Fruit fly (Drosophila melanogaster) whole organism, pupa: Measurements from ENCODE around the gene Inx3.

Experiments
- CG10348 ChIP-seq: fragments of 200-800 bp; sonication (Bioruptor generic); IDR thresholded peaks from 2 replicates; pipeline ENCODE4 v1.3.6; 2022; ENCODE audit warnings: missing biosample characterization, missing genetic modification characterization
- CG12605 ChIP-seq: fragments of 200-800 bp; sonication (Bioruptor generic); IDR thresholded peaks from 2 replicates; pipeline ENCODE4 v1.3.6; 2022; ENCODE audit warnings: missing biosample characterization, missing genetic modification characterization
- CG13204 ChIP-seq: fragments of 200-800 bp; sonication (Bioruptor generic); optimal IDR thresholded peaks from 2 replicates; lab custom pipeline; 2018; ENCODE audit warnings: missing biosample characterization, mild to moderate bottlenecking, missing genetic modification characterization, moderate library complexity
- CG14655 ChIP-seq: fragments of 200-800 bp; sonication (Bioruptor generic); optimal IDR thresholded peaks from 3 replicates; lab custom pipeline; 2017; ENCODE audit warnings: mild to moderate bottlenecking, missing biosample characterization, missing genetic modification reagents, missing genetic modification characterization
- CG15710 ChIP-seq: fragments of 200-800 bp; sonication (Bioruptor generic); optimal IDR thresholded peaks from 2 replicates; lab custom pipeline; 2018; ENCODE audit warnings: missing biosample characterization, mild to moderate bottlenecking, missing genetic modification characterization, moderate library complexity
- CG17806 ChIP-seq: fragments of 200-800 bp; sonication (Bioruptor generic); optimal IDR thresholded peaks from 2 replicates; lab custom pipeline; 2018; ENCODE audit warnings: missing biosample characterization, mild to moderate bottlenecking, missing genetic modification characterization, moderate library complexity
- CG32121 ChIP-seq: fragments of 200-800 bp; sonication (Bioruptor generic); IDR thresholded peaks from 2 replicates; pipeline ENCODE4 v1.3.6; 2022; ENCODE audit warnings: missing biosample characterization, missing genetic modification characterization
- CG34367 ChIP-seq: fragments of 200-800 bp; sonication (Bioruptor generic); optimal IDR thresholded peaks from 2 replicates; lab custom pipeline; 2018; ENCODE audit warnings: missing biosample characterization, mild to moderate bottlenecking, missing genetic modification characterization
- CG4496 ChIP-seq: fragments of 200-800 bp; sonication (Bioruptor generic); IDR thresholded peaks from 3 replicates; pipeline ENCODE4 v1.3.6; 2022; ENCODE audit warnings: missing biosample characterization, missing genetic modification characterization
- CG8159 ChIP-seq: fragments of 200-800 bp; sonication (Bioruptor generic); optimal IDR thresholded peaks from 3 replicates; lab custom pipeline; 2018; ENCODE audit warnings: missing biosample characterization, mild to moderate bottlenecking, missing genetic modification characterization, moderate library complexity
- CG8301 ChIP-seq: fragments of 200-800 bp; sonication (Bioruptor generic); optimal IDR thresholded peaks from 2 replicates; lab custom pipeline; 2018; ENCODE audit warnings: missing biosample characterization, mild to moderate bottlenecking, missing genetic modification characterization
- CG9948 ChIP-seq: fragments of 200-800 bp; sonication (Bioruptor generic); optimal IDR thresholded peaks from 2 replicates; lab custom pipeline; 2018; ENCODE audit warnings: missing biosample characterization, mild to moderate bottlenecking, missing genetic modification characterization, moderate library complexity
- D1 ChIP-seq: fragments of 200-800 bp; sonication (Bioruptor generic); optimal IDR thresholded peaks from 2 replicates; lab custom pipeline; 2018; ENCODE audit warnings: missing biosample characterization, mild to moderate bottlenecking, missing genetic modification characterization, moderate library complexity
- EcR ChIP-seq: fragments of 200-800 bp; sonication (Bioruptor generic); optimal IDR thresholded peaks from 3 replicates; lab custom pipeline; 2019; ENCODE audit warnings: missing biosample characterization, missing genetic modification characterization, mild to moderate bottlenecking, moderate library complexity, missing genetic modification reagents
- Ets98B ChIP-seq: fragments of 200-800 bp; sonication (Bioruptor generic); IDR thresholded peaks from 2 replicates; pipeline ENCODE4 v1.3.6; 2022; ENCODE audit warnings: missing biosample characterization, missing genetic modification characterization
- Pif1A ChIP-seq: fragments of 200-800 bp; sonication (Bioruptor generic); optimal IDR thresholded peaks from 3 replicates; lab custom pipeline; 2016; ENCODE audit warnings: missing biosample characterization, missing genetic modification characterization
- Pif1B ChIP-seq: fragments of 200-800 bp; sonication (Bioruptor generic); optimal IDR thresholded peaks from 3 replicates; lab custom pipeline; 2016; ENCODE audit warnings: missing biosample characterization, missing genetic modification characterization
- Snoo ChIP-seq: fragments of 200-800 bp; sonication (Bioruptor generic); optimal IDR thresholded peaks from 3 replicates; lab custom pipeline; 2017; ENCODE audit warnings: missing biosample characterization, mild to moderate bottlenecking, missing genetic modification characterization, inconsistent platforms
- fd96Ca ChIP-seq: fragments of 200-800 bp; sonication (Bioruptor generic); IDR thresholded peaks from 3 replicates; pipeline ENCODE4 v1.3.6; 2022; ENCODE audit warnings: missing biosample characterization, missing genetic modification characterization
- gl ChIP-seq: fragments of 200-800 bp; sonication (Bioruptor generic); optimal IDR thresholded peaks from 2 replicates; lab custom pipeline; 2018; ENCODE audit warnings: missing biosample characterization, mild to moderate bottlenecking, missing genetic modification characterization
- rn ChIP-seq: fragments of 200-800 bp; sonication (Bioruptor generic); IDR thresholded peaks from 2 replicates; pipeline ENCODE4 v1.3.6; 2022; ENCODE audit warnings: missing biosample characterization, missing genetic modification characterization

Gene Inx3

dm6 chr3R:28841968-28842367 is 17.3 kb downstream of the Inx3 start:
- TF ChIP-seq fd96Ca (GFP tag; lab: Robert Waterston, UW) (no peak), Ets98B (GFP tag; lab: Robert Waterston, UW) (peak; percentile 48), CG10348 (GFP tag; lab: Robert Waterston, UW) (no peak), EcR (GFP tag; lab: Kevin White, UChicago) (no peak), CG32121 (GFP tag; lab: Robert Waterston, UW) (peak; percentile 29; the same call in 1 of the 2 replicates), CG9948 (tag; lab: Kevin White, UChicago) (no peak), CG12605 (GFP tag; lab: Robert Waterston, UW) (no peak), CG15710 (peak; percentile 10), CG4496 (GFP tag; lab: Robert Waterston, UW) (peak; percentile 34; the same call in 1 of the 3 replicates), CG13204 (GFP tag; lab: Kevin White, UChicago) (no peak), CG8301 (tag; lab: Kevin White, UChicago) (peak; percentile 70), Snoo (tag; lab: Kevin White, UChicago) (no peak), CG14655 (no peak), Pif1A (GFP tag; lab: Kevin White, UChicago) (no peak), gl (tag; lab: Kevin White, UChicago) (no peak), rn (GFP tag; lab: Robert Waterston, UW) (no peak), CG8159 (tag; lab: Kevin White, UChicago) (peak; percentile 50), CG17806 (tag; lab: Kevin White, UChicago) (peak; percentile 13), D1 (tag; lab: Kevin White, UChicago) (no peak), CG34367 (tag; lab: Kevin White, UChicago) (no peak), Pif1B (no peak)

dm6 chr3R:28840620-28841019 is 18.7 kb downstream of the Inx3 start:
- TF ChIP-seq CG34367 (tag; lab: Kevin White, UChicago) (no peak), CG4496 (GFP tag; lab: Robert Waterston, UW) (0 out of 3 replicates have a peak, but pooled peaks have one; percentile 27), EcR (GFP tag; lab: Kevin White, UChicago) (peak; percentile 58)

dm6 chr3R:28831626-28832267 is 27.6 kb downstream of the Inx3 start, which contains the start of gene WASp:
TSS of gene WASp (minus strand) at chr3R:28832024.
- TF ChIP-seq CG17806 (tag; lab: Kevin White, UChicago) = peak; percentile 22
- no peak for TF ChIP-seq Snoo (tag; lab: Kevin White, UChicago)
- TF ChIP-seq fd96Ca (GFP tag; lab: Robert Waterston, UW) = no peak; the same call in 1 of the 3 replicates
- no peak for TF ChIP-seq D1 (tag; lab: Kevin White, UChicago)
- TF ChIP-seq gl (tag; lab: Kevin White, UChicago) = peak; percentile 46
- peak; percentile 50 for TF ChIP-seq CG12605 (GFP tag; lab: Robert Waterston, UW)
- TF ChIP-seq CG15710 = peak; percentile 53
- no peak for TF ChIP-seq CG10348 (GFP tag; lab: Robert Waterston, UW)
- TF ChIP-seq Pif1B = peak; percentile 16
- peak; percentile 67; the same call in 2 of the 3 replicates for TF ChIP-seq CG4496 (GFP tag; lab: Robert Waterston, UW)
- TF ChIP-seq EcR (GFP tag; lab: Kevin White, UChicago) = no peak
- no peak for TF ChIP-seq Pif1A (GFP tag; lab: Kevin White, UChicago)
- TF ChIP-seq CG34367 (tag; lab: Kevin White, UChicago) = peak; percentile 48
- peak; percentile 67 for TF ChIP-seq Ets98B (GFP tag; lab: Robert Waterston, UW)
- TF ChIP-seq rn (GFP tag; lab: Robert Waterston, UW) = 0 out of 2 replicates have a peak, but pooled peaks have one; percentile 18
- no peak for TF ChIP-seq CG13204 (GFP tag; lab: Kevin White, UChicago)
- peak; percentile 19 for TF ChIP-seq CG8159 (tag; lab: Kevin White, UChicago)
- peak; percentile 25; the same call in 1 of the 2 replicates for TF ChIP-seq CG32121 (GFP tag; lab: Robert Waterston, UW)
- peak; percentile 4 for TF ChIP-seq CG8301 (tag; lab: Kevin White, UChicago)
- TF ChIP-seq CG14655 = no peak
- no peak for TF ChIP-seq CG9948 (tag; lab: Kevin White, UChicago)
- TF ChIP-seq, all 21 proteins: peak for 12

dm6 chr3R:28831172-28831571 is 28.1 kb downstream of the Inx3 start:
- TF ChIP-seq fd96Ca (GFP tag; lab: Robert Waterston, UW) = 0 out of 3 replicates have a peak, but pooled peaks have one; percentile 27
- no peak for TF ChIP-seq CG14655

dm6 chr3R:28830746-28831145 is 28.6 kb downstream of the Inx3 start:
- TF ChIP-seq CG8301 (tag; lab: Kevin White, UChicago) (no peak), Snoo (tag; lab: Kevin White, UChicago) (peak; percentile 42)
- TF ChIP-seq, all 21 proteins: peak for 1

dm6 chr3R:28829328-28829916 is 29.9 kb downstream of the Inx3 start:
- TF ChIP-seq CG12605 (GFP tag; lab: Robert Waterston, UW) (no peak), EcR (GFP tag; lab: Kevin White, UChicago) (no peak), Snoo (tag; lab: Kevin White, UChicago) (no peak), CG8301 (tag; lab: Kevin White, UChicago) (no peak), Pif1A (GFP tag; lab: Kevin White, UChicago) (no peak), Ets98B (GFP tag; lab: Robert Waterston, UW) (no peak), Pif1B (no peak), CG14655 (no peak), CG13204 (GFP tag; lab: Kevin White, UChicago) (no peak), CG17806 (tag; lab: Kevin White, UChicago) (no peak), rn (GFP tag; lab: Robert Waterston, UW) (no peak), gl (tag; lab: Kevin White, UChicago) (no peak), CG34367 (tag; lab: Kevin White, UChicago) (no peak), CG4496 (GFP tag; lab: Robert Waterston, UW) (no peak), fd96Ca (GFP tag; lab: Robert Waterston, UW) (no peak), CG9948 (tag; lab: Kevin White, UChicago) (no peak), CG8159 (tag; lab: Kevin White, UChicago) (no peak), D1 (tag; lab: Kevin White, UChicago) (no peak)
